Worm (Caenorhabditis elegans) whole organism, L1 larva: Measurements from ENCODE around the gene D2085.7.
A peak's percentile ranks its signal among the peaks of the same experiment; 100 is the strongest.

Source experiments
- C16A3.4 ChIP-seq: fragments of 150-350 bp; optimal IDR thresholded peaks from 2 replicates; lab custom pipeline; 2014; ENCODE audit warnings: missing biosample characterization, missing genetic modification characterization
- F16B12.6 ChIP-seq: fragments of 150-350 bp; optimal IDR thresholded peaks from 2 replicates; lab custom pipeline; 2014; ENCODE audit warnings: missing biosample characterization, missing genetic modification characterization
- Y116A8C.19 ChIP-seq: sonication (generic microtip); optimal IDR thresholded peaks from 2 replicates; lab custom pipeline; 2016; ENCODE audit warnings: missing compliant biosample characterization, missing genetic modification characterization, borderline replicate concordance
- alr-1 ChIP-seq: fragments of 200-800 bp; sonication (Bioruptor generic); optimal IDR thresholded peaks from 2 replicates; lab custom pipeline; 2018; ENCODE audit warnings: borderline replicate concordance, mild to moderate bottlenecking, missing genetic modification characterization, missing compliant biosample characterization
- ama-1 ChIP-seq: fragments of 150-350 bp; optimal IDR thresholded peaks from 2 replicates; lab custom pipeline; 2014
- blmp-1 ChIP-seq: fragments of 150-350 bp; optimal IDR thresholded peaks from 2 replicates; lab custom pipeline; 2014; ENCODE audit warnings: missing biosample characterization, missing genetic modification characterization
- ceh-63 ChIP-seq: fragments of 200-800 bp; sonication (Bioruptor generic); optimal IDR thresholded peaks from 2 replicates; lab custom pipeline; 2018; ENCODE audit warnings: mild to moderate bottlenecking, missing genetic modification characterization, missing compliant biosample characterization
- ceh-8 ChIP-seq: fragments of 200-800 bp; sonication (Bioruptor generic); optimal IDR thresholded peaks from 2 replicates; lab custom pipeline; 2018; ENCODE audit warnings: mild to moderate bottlenecking, missing genetic modification characterization, moderate library complexity, missing compliant biosample characterization
- ceh-88 ChIP-seq: fragments of 200-800 bp; sonication (Bioruptor generic); IDR thresholded peaks from 2 replicates; pipeline ENCODE4 v1.3.6; 2022; ENCODE audit warnings: missing genetic modification characterization, missing compliant biosample characterization
- ces-1 ChIP-seq: fragments of 150-350 bp; optimal IDR thresholded peaks from 2 replicates; lab custom pipeline; 2014; ENCODE audit warnings: missing biosample characterization, missing genetic modification reagents, missing genetic modification characterization
- dsc-1 ChIP-seq: sonication (generic microtip); optimal IDR thresholded peaks from 2 replicates; lab custom pipeline; 2016; ENCODE audit warnings: mild to moderate bottlenecking, missing genetic modification characterization, missing compliant biosample characterization
- efl-1 ChIP-seq, 4 experiments: fragments of 150-350 bp; optimal IDR thresholded peaks in 3 of 4; peaks in 1 of 4; 1 replicate in 1 of 4; 2 replicates in 3 of 4; lab custom pipeline; 2014; ENCODE audit warnings: missing biosample characterization in 2 of 4, missing genetic modification characterization in 2 of 4, missing genetic modification reagents in 2 of 4
- fkh-4 ChIP-seq: sonication (generic microtip); optimal IDR thresholded peaks from 2 replicates; lab custom pipeline; 2016; ENCODE audit warnings: missing compliant biosample characterization, missing genetic modification characterization, borderline replicate concordance
- hlh-17 ChIP-seq: fragments of 200-800 bp; sonication (Bioruptor generic); optimal IDR thresholded peaks from 2 replicates; lab custom pipeline; 2018; ENCODE audit warnings: missing genetic modification characterization, mild to moderate bottlenecking, missing compliant biosample characterization, moderate library complexity, borderline replicate concordance
- hpl-2 ChIP-seq: fragments of 150-350 bp; optimal IDR thresholded peaks from 2 replicates; lab custom pipeline; 2014; ENCODE audit warnings: missing biosample characterization, missing genetic modification reagents, missing genetic modification characterization
- isw-1 ChIP-seq: fragments of 200-800 bp; sonication (Bioruptor generic); IDR thresholded peaks from 2 replicates; pipeline ENCODE4 v1.3.6; 2022; ENCODE audit warnings: missing genetic modification characterization, missing compliant biosample characterization
- lin-14 ChIP-seq: fragments of 200-800 bp; sonication (Bioruptor generic); optimal IDR thresholded peaks from 2 replicates; lab custom pipeline; 2018; ENCODE audit warnings: mild to moderate bottlenecking, missing genetic modification characterization, moderate library complexity, missing compliant biosample characterization
- lin-15B ChIP-seq: fragments of 150-350 bp; sonication (generic microtip); optimal IDR thresholded peaks from 3 replicates; lab custom pipeline; 2014; ENCODE audit warnings: missing biosample characterization, missing genetic modification characterization
- lin-35 ChIP-seq, 2 experiments: fragments of 150-350 bp; optimal IDR thresholded peaks; 2 replicates each; lab custom pipeline; 2014; ENCODE audit warnings: missing biosample characterization in 2 of 2, missing genetic modification characterization in 2 of 2, missing genetic modification reagents in 2 of 2
- lin-39 ChIP-seq: fragments of 150-350 bp; optimal IDR thresholded peaks from 2 replicates; lab custom pipeline; 2014; ENCODE audit warnings: missing biosample characterization, missing genetic modification reagents, missing genetic modification characterization
- lsy-2 ChIP-seq, 2 experiments: fragments of 150-350 bp; optimal IDR thresholded peaks; 2 replicates each; lab custom pipeline; 2014; ENCODE audit warnings: missing biosample characterization in 2 of 2, missing genetic modification characterization in 2 of 2
- mab-9 ChIP-seq: fragments of 200-800 bp; sonication (Bioruptor generic); IDR thresholded peaks from 2 replicates; pipeline ENCODE4 v1.3.6; 2022; ENCODE audit warnings: missing genetic modification reagents, missing genetic modification characterization, missing compliant biosample characterization
- mdl-1 ChIP-seq, 2 experiments: fragments of 150-350 bp; optimal IDR thresholded peaks; 2 replicates each; lab custom pipeline; 2014 to 2017; ENCODE audit warnings: missing biosample characterization in 2 of 2, missing genetic modification characterization in 2 of 2, inconsistent platforms in 1 of 2
- mep-1 ChIP-seq: fragments of 150-350 bp; optimal IDR thresholded peaks from 2 replicates; lab custom pipeline; 2014; ENCODE audit warnings: missing biosample characterization, missing genetic modification characterization
- nhr-11 ChIP-seq: fragments of 150-350 bp; optimal IDR thresholded peaks from 2 replicates; lab custom pipeline; 2014; ENCODE audit warnings: missing biosample characterization, missing genetic modification characterization
- nhr-12 ChIP-seq: sonication (generic microtip); optimal IDR thresholded peaks from 2 replicates; lab custom pipeline; 2017; ENCODE audit warnings: missing biosample characterization, missing genetic modification characterization
- nhr-71 ChIP-seq: sonication (generic microtip); optimal IDR thresholded peaks from 2 replicates; lab custom pipeline; 2016; ENCODE audit warnings: mild to moderate bottlenecking, missing genetic modification characterization, moderate library complexity, missing compliant biosample characterization
- nhr-77 ChIP-seq: fragments of 150-350 bp; optimal IDR thresholded peaks from 2 replicates; lab custom pipeline; 2014; ENCODE audit warnings: missing biosample characterization, missing genetic modification characterization
- nhr-84 ChIP-seq: sonication (generic microtip); optimal IDR thresholded peaks from 2 replicates; lab custom pipeline; 2017; ENCODE audit warnings: missing biosample characterization, missing genetic modification characterization
- nhr-85 ChIP-seq: sonication (generic microtip); peaks from one replicate; lab custom pipeline; 2016; ENCODE audit warnings: missing genetic modification characterization, inconsistent platforms, missing compliant biosample characterization
- pag-3 ChIP-seq: sonication (generic microtip); optimal IDR thresholded peaks from 2 replicates; lab custom pipeline; 2017; ENCODE audit warnings: missing genetic modification characterization, mild to moderate bottlenecking, missing compliant biosample characterization, antibody characterized with exemption, borderline replicate concordance; ENCODE audit not compliant: insufficient read depth
- pax-3 ChIP-seq: fragments of 200-800 bp; sonication (Bioruptor generic); optimal IDR thresholded peaks from 2 replicates; lab custom pipeline; 2018; ENCODE audit warnings: mild to moderate bottlenecking, missing genetic modification characterization, moderate library complexity, missing compliant biosample characterization
- sox-4 ChIP-seq: sonication (generic microtip); optimal IDR thresholded peaks from 2 replicates; lab custom pipeline; 2016; ENCODE audit warnings: missing genetic modification characterization, missing compliant biosample characterization
- tbx-2 ChIP-seq: sonication (generic microtip); optimal IDR thresholded peaks from 2 replicates; lab custom pipeline; 2016; ENCODE audit warnings: missing genetic modification characterization, missing compliant biosample characterization
- unc-130 ChIP-seq: fragments of 150-350 bp; optimal IDR thresholded peaks from 2 replicates; lab custom pipeline; 2017; ENCODE audit warnings: missing biosample characterization, missing genetic modification characterization, inconsistent platforms
- unc-62 ChIP-seq: fragments of 150-350 bp; optimal IDR thresholded peaks from 2 replicates; lab custom pipeline; 2014; ENCODE audit warnings: missing biosample characterization, missing genetic modification reagents, missing genetic modification characterization
- unc-86 ChIP-seq: sonication (generic microtip); optimal IDR thresholded peaks from 2 replicates; lab custom pipeline; 2016; ENCODE audit warnings: missing genetic modification characterization, missing compliant biosample characterization
- unc-98 ChIP-seq: fragments of 200-800 bp; sonication (Bioruptor generic); IDR thresholded peaks from 2 replicates; pipeline ENCODE4 v1.3.6; 2022; ENCODE audit warnings: missing genetic modification characterization, missing compliant biosample characterization

The D2085.7 gene

ce11 chrII:8684824-8685223, 43.6 kb downstream of the D2085.7 start, which contains the start of gene hgap-2:
hgap-2 (minus strand) TSS chrII:8684924.
- TF ChIP-seq nhr-11 (tag; lab: Kevin White, UChicago) = no peak
- TF ChIP-seq efl-1 (optimal IDR thresholded peaks at IDR 0.05; lab: Kevin White, UChicago) = no peak
- TF ChIP-seq efl-1 (GFP tag; optimal IDR thresholded peaks at IDR 0.05 in 1 of 2; lab: Kevin White, UChicago) = no peak
- TF ChIP-seq lin-39 (tag; lab: Kevin White, UChicago) = no peak
- TF ChIP-seq nhr-71 (tag; lab: Kevin White, UChicago) = no peak
- no peak for TF ChIP-seq hlh-17
- TF ChIP-seq lin-35 (GFP tag; optimal IDR thresholded peaks at IDR 0.05; lab: Kevin White, UChicago) = no peak
- TF ChIP-seq tbx-2 = no peak
- no peak for TF ChIP-seq pag-3 (tag; lab: Kevin White, UChicago)
- TF ChIP-seq mab-9 (GFP tag; lab: Robert Waterston, UW) = no peak
- TF ChIP-seq ceh-88 (GFP tag; lab: Robert Waterston, UW) = no peak
- no peak for TF ChIP-seq dsc-1 (tag; lab: Kevin White, UChicago)
- TF ChIP-seq lin-14 (GFP tag; lab: Kevin White, UChicago) = no peak
- no peak for TF ChIP-seq unc-98 (GFP tag; lab: Robert Waterston, UW)
- no peak for TF ChIP-seq Y116A8C.19 (tag; lab: Kevin White, UChicago)
- no peak for TF ChIP-seq unc-130 (tag; lab: Kevin White, UChicago)
- TF ChIP-seq fkh-4 (tag; lab: Kevin White, UChicago) = no peak
- TF ChIP-seq mep-1 (tag; lab: Kevin White, UChicago) = no peak
- TF ChIP-seq nhr-12 (tag; lab: Kevin White, UChicago) = no peak
- TF ChIP-seq F16B12.6 (tag; lab: Kevin White, UChicago) = no peak
- no peak for TF ChIP-seq hpl-2
- TF ChIP-seq, all 84 proteins: peak for 0

ce11 chrII:8685623-8686022, 44.4 kb downstream of the D2085.7 start, which contains the start of gene C34C6.9:
C34C6.9 (plus strand) TSS chrII:8685923.
- TF ChIP-seq ceh-88 (GFP tag; lab: Robert Waterston, UW) (no peak), nhr-84 (tag; lab: Kevin White, UChicago) (no peak), lin-14 (GFP tag; lab: Kevin White, UChicago) (no peak), unc-86 (tag; lab: Kevin White, UChicago) (no peak), ceh-63 (GFP tag; lab: Kevin White, UChicago) (no peak), ceh-8 (GFP tag; lab: Kevin White, UChicago) (no peak), C16A3.4 (tag; lab: Kevin White, UChicago) (no peak), nhr-77 (tag; lab: Kevin White, UChicago) (no peak)

ce11 chrII:8691344-8691960, 50.3 kb downstream of the D2085.7 start, which contains the start of gene C34C6.3:
C34C6.3 (plus strand) TSS chrII:8691910.
- no peak for TF ChIP-seq Y116A8C.19 (tag; lab: Kevin White, UChicago)
- TF ChIP-seq blmp-1 (tag; lab: Kevin White, UChicago) = peak; percentile 90

- TF ChIP-seq nhr-85 (tag; lab: Kevin White, UChicago) (no peak), unc-62 (GFP tag; lab: Kevin White, UChicago) (no peak), nhr-84 (tag; lab: Kevin White, UChicago) (no peak), ces-1 (GFP tag; lab: Kevin White, UChicago) (no peak), alr-1 (tag; lab: Kevin White, UChicago) (no peak), lsy-2 (tag; optimal IDR thresholded peaks at IDR 0.05; lab: Kevin White, UChicago) (no peak), lin-15B (tag; lab: Kevin White, UChicago) (no peak), nhr-77 (tag; lab: Kevin White, UChicago) (no peak), ceh-88 (GFP tag; lab: Robert Waterston, UW) (no peak), unc-98 (GFP tag; lab: Robert Waterston, UW) (no peak), mdl-1 (tag; optimal IDR thresholded peaks at IDR 0.05; lab: Kevin White, UChicago) (no peak), sox-4 (tag; lab: Kevin White, UChicago) (no peak), ama-1 (no peak), pax-3 (no peak), F16B12.6 (tag; lab: Kevin White, UChicago) (no peak), efl-1 (optimal IDR thresholded peaks at IDR 0.05; lab: Kevin White, UChicago) (no peak), efl-1 (GFP tag; optimal IDR thresholded peaks at IDR 0.05 in 1 of 2; lab: Kevin White, UChicago) (no peak), fkh-4 (tag; lab: Kevin White, UChicago) (no peak), isw-1 (no peak)
Measured at ce11 chrII:8695783-8696182, 54.6 kb downstream of the D2085.7 start, which contains the start of gene C34C6.10. C34C6.10 (minus strand) TSS chrII:8695883.
